Fruit fly (Drosophila melanogaster) whole organism, pupa: ENCODE measurements around the gene Crg-1.

Experiments used
- CG10348 ChIP-seq: fragments of 200-800 bp; sonication (Bioruptor generic); IDR thresholded peaks from 2 replicates; pipeline ENCODE4 v1.3.6; 2022; ENCODE audit warnings: missing biosample characterization, missing genetic modification characterization
- CG12605 ChIP-seq: fragments of 200-800 bp; sonication (Bioruptor generic); IDR thresholded peaks from 2 replicates; pipeline ENCODE4 v1.3.6; 2022; ENCODE audit warnings: missing biosample characterization, missing genetic modification characterization
- CG13204 ChIP-seq: fragments of 200-800 bp; sonication (Bioruptor generic); optimal IDR thresholded peaks from 2 replicates; lab custom pipeline; 2018; ENCODE audit warnings: missing biosample characterization, mild to moderate bottlenecking, missing genetic modification characterization, moderate library complexity
- CG14655 ChIP-seq: fragments of 200-800 bp; sonication (Bioruptor generic); optimal IDR thresholded peaks from 3 replicates; lab custom pipeline; 2017; ENCODE audit warnings: mild to moderate bottlenecking, missing biosample characterization, missing genetic modification reagents, missing genetic modification characterization
- CG15710 ChIP-seq: fragments of 200-800 bp; sonication (Bioruptor generic); optimal IDR thresholded peaks from 2 replicates; lab custom pipeline; 2018; ENCODE audit warnings: missing biosample characterization, mild to moderate bottlenecking, missing genetic modification characterization, moderate library complexity
- CG17806 ChIP-seq: fragments of 200-800 bp; sonication (Bioruptor generic); optimal IDR thresholded peaks from 2 replicates; lab custom pipeline; 2018; ENCODE audit warnings: missing biosample characterization, mild to moderate bottlenecking, missing genetic modification characterization, moderate library complexity
- CG32121 ChIP-seq: fragments of 200-800 bp; sonication (Bioruptor generic); IDR thresholded peaks from 2 replicates; pipeline ENCODE4 v1.3.6; 2022; ENCODE audit warnings: missing biosample characterization, missing genetic modification characterization
- CG34367 ChIP-seq: fragments of 200-800 bp; sonication (Bioruptor generic); optimal IDR thresholded peaks from 2 replicates; lab custom pipeline; 2018; ENCODE audit warnings: missing biosample characterization, mild to moderate bottlenecking, missing genetic modification characterization
- CG4496 ChIP-seq: fragments of 200-800 bp; sonication (Bioruptor generic); IDR thresholded peaks from 3 replicates; pipeline ENCODE4 v1.3.6; 2022; ENCODE audit warnings: missing biosample characterization, missing genetic modification characterization
- CG8159 ChIP-seq: fragments of 200-800 bp; sonication (Bioruptor generic); optimal IDR thresholded peaks from 3 replicates; lab custom pipeline; 2018; ENCODE audit warnings: missing biosample characterization, mild to moderate bottlenecking, missing genetic modification characterization, moderate library complexity
- CG8301 ChIP-seq: fragments of 200-800 bp; sonication (Bioruptor generic); optimal IDR thresholded peaks from 2 replicates; lab custom pipeline; 2018; ENCODE audit warnings: missing biosample characterization, mild to moderate bottlenecking, missing genetic modification characterization
- CG9948 ChIP-seq: fragments of 200-800 bp; sonication (Bioruptor generic); optimal IDR thresholded peaks from 2 replicates; lab custom pipeline; 2018; ENCODE audit warnings: missing biosample characterization, mild to moderate bottlenecking, missing genetic modification characterization, moderate library complexity
- D1 ChIP-seq: fragments of 200-800 bp; sonication (Bioruptor generic); optimal IDR thresholded peaks from 2 replicates; lab custom pipeline; 2018; ENCODE audit warnings: missing biosample characterization, mild to moderate bottlenecking, missing genetic modification characterization, moderate library complexity
- EcR ChIP-seq: fragments of 200-800 bp; sonication (Bioruptor generic); optimal IDR thresholded peaks from 3 replicates; lab custom pipeline; 2019; ENCODE audit warnings: missing biosample characterization, missing genetic modification characterization, mild to moderate bottlenecking, moderate library complexity, missing genetic modification reagents
- Ets98B ChIP-seq: fragments of 200-800 bp; sonication (Bioruptor generic); IDR thresholded peaks from 2 replicates; pipeline ENCODE4 v1.3.6; 2022; ENCODE audit warnings: missing biosample characterization, missing genetic modification characterization
- Pif1A ChIP-seq: fragments of 200-800 bp; sonication (Bioruptor generic); optimal IDR thresholded peaks from 3 replicates; lab custom pipeline; 2016; ENCODE audit warnings: missing biosample characterization, missing genetic modification characterization
- Pif1B ChIP-seq: fragments of 200-800 bp; sonication (Bioruptor generic); optimal IDR thresholded peaks from 3 replicates; lab custom pipeline; 2016; ENCODE audit warnings: missing biosample characterization, missing genetic modification characterization
- Snoo ChIP-seq: fragments of 200-800 bp; sonication (Bioruptor generic); optimal IDR thresholded peaks from 3 replicates; lab custom pipeline; 2017; ENCODE audit warnings: missing biosample characterization, mild to moderate bottlenecking, missing genetic modification characterization, inconsistent platforms
- fd96Ca ChIP-seq: fragments of 200-800 bp; sonication (Bioruptor generic); IDR thresholded peaks from 3 replicates; pipeline ENCODE4 v1.3.6; 2022; ENCODE audit warnings: missing biosample characterization, missing genetic modification characterization
- gl ChIP-seq: fragments of 200-800 bp; sonication (Bioruptor generic); optimal IDR thresholded peaks from 2 replicates; lab custom pipeline; 2018; ENCODE audit warnings: missing biosample characterization, mild to moderate bottlenecking, missing genetic modification characterization
- rn ChIP-seq: fragments of 200-800 bp; sonication (Bioruptor generic); IDR thresholded peaks from 2 replicates; pipeline ENCODE4 v1.3.6; 2022; ENCODE audit warnings: missing biosample characterization, missing genetic modification characterization

The Crg-1 gene

DNA sequence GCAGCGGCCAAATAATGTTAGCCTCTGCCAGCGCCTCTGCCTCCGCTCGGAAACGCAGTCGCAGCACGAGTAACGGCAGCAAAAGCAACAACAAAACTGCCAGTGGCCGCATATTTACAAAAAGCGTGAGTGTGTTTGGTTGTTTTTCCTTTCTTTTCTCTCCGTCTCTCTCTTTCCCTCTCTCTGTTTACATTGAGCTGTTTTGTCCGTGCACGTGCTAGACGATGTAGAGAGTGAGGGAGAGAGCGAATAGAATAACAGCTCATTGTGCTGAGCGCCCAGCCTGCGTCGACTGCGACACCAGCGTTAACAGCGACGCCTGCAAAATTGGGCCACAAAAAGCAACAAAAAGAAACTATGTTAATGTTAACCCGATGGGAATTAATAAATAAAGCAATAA is 15.8 kb upstream of the Crg-1 start:
- no peak for TF ChIP-seq CG10348
- TF ChIP-seq Pif1B = peak; percentile 75
- TF ChIP-seq Snoo (tag; lab: Kevin White, UChicago) = peak; percentile 48
- TF ChIP-seq gl = peak; percentile 89
- peak; percentile 93 for TF ChIP-seq CG4496
- TF ChIP-seq CG15710 = peak; percentile 54
- TF ChIP-seq CG12605 = peak; percentile 83
- TF ChIP-seq rn (GFP tag; lab: Robert Waterston, UW) = peak; percentile 24; the same call in 1 of the 2 replicates
- TF ChIP-seq CG8301 = peak; percentile 59
- peak; percentile 28 for TF ChIP-seq CG8159 (tag; lab: Kevin White, UChicago)
- TF ChIP-seq CG13204 (GFP tag; lab: Kevin White, UChicago) = peak; percentile 79
- peak; percentile 38 for TF ChIP-seq CG17806
- peak; percentile 85 for TF ChIP-seq Ets98B
- TF ChIP-seq CG32121 (GFP tag; lab: Robert Waterston, UW) = peak; percentile 76
- peak; percentile 64 for TF ChIP-seq CG34367 (tag; lab: Kevin White, UChicago)
- peak; percentile 84 for TF ChIP-seq fd96Ca (GFP tag; lab: Robert Waterston, UW)
- TF ChIP-seq CG14655 = peak; percentile 70
- TF ChIP-seq D1 (tag; lab: Kevin White, UChicago) = no peak
- TF ChIP-seq CG9948 (tag; lab: Kevin White, UChicago) = peak; percentile 16
- peak; percentile 54 for TF ChIP-seq Pif1A
- peak; percentile 86 for TF ChIP-seq EcR (GFP tag; lab: Kevin White, UChicago)

DNA sequence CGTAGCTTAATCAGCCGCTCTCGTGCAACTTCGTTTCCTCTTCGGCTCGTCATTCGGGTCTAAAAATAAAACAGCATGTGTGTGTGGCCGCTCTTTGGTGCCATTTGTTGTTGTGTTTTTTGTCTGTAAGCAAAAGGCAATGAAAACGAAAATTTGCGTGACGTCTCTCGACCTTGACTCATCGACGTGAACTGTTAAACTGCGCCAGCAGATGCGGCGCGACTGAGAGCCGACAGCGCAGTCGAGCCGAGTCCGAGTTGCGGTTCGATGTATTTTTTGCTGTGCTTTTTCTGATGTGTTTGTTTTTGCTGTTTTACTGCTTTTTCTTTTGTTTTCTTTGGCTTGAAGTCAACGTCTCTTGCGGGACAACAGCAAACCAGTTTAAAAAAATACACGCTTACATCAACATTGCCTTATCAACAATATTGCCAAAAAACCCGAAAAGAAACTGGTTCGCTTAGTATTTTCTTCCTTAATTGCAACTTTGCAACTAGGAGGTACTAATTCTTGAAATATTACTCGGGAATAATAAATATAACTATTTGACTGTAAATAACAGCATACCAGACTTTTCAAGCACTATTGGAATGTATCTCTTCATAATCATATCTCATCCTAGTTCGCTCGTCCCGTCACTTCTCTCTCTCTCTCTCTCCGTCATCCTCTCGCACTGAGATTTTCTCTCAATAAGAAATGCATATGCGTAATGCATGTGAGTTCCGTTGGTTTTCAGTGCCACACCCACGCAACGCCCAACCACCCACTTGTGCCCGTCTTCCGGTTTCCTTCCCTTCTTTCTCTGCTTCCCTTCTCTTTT is 14.7 kb upstream of the Crg-1 start:
- peak; percentile 99 for TF ChIP-seq EcR (GFP tag; lab: Kevin White, UChicago)
- peak; percentile 82 for TF ChIP-seq CG12605
- peak; percentile 93 for TF ChIP-seq CG13204 (GFP tag; lab: Kevin White, UChicago)
- TF ChIP-seq D1 (tag; lab: Kevin White, UChicago) = peak; percentile 3
- peak; percentile 85 for TF ChIP-seq CG34367 (tag; lab: Kevin White, UChicago)
- peak; percentile 41 for TF ChIP-seq CG8301
- TF ChIP-seq CG10348 = no peak
- peak; percentile 57 for TF ChIP-seq Pif1A
- peak; percentile 97 for TF ChIP-seq gl
- TF ChIP-seq fd96Ca (GFP tag; lab: Robert Waterston, UW) = peak; percentile 39; the same call in 1 of the 3 replicates
- peak; percentile 78 for TF ChIP-seq Ets98B
- TF ChIP-seq rn (GFP tag; lab: Robert Waterston, UW) = no peak
- TF ChIP-seq CG15710 = peak; percentile 76
- peak; percentile 23 for TF ChIP-seq Pif1B
- TF ChIP-seq CG9948 (tag; lab: Kevin White, UChicago) = peak; percentile 51
- TF ChIP-seq CG4496 = peak; percentile 79
- TF ChIP-seq CG8159 (tag; lab: Kevin White, UChicago) = peak; percentile 73
- TF ChIP-seq CG17806 = peak; percentile 58
- peak; percentile 57 for TF ChIP-seq CG14655
- TF ChIP-seq CG32121 (GFP tag; lab: Robert Waterston, UW) = peak; percentile 66
- TF ChIP-seq Snoo (tag; lab: Kevin White, UChicago) = peak; percentile 59

DNA sequence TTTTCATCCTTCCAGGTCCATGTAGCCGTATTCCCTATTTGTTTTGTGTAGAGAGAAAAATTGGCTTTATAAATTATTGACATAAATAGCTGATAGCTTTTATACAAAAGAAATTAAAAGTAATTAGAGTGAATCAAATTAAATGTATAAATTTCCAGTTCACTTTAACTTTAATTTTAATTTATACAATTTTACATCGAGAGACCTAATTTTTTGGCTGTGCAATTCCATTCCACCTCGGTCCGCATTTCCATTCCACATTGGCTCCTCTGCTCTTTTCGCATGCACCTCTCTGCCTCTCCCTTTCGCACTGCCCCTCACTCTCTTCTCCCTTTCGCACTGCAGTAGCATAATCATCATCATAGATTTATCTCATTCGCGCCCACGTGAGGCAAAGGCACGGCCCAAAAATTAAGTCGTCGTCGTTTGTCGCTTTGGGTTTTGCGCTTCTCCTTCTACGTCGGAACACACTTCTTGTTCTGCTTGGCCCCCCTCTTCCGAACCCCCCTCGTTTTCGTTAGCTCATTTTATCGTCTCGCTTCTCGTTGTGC is 14.0 kb upstream of the Crg-1 start:
- TF ChIP-seq CG14655 (peak; percentile 54), CG15710 (peak; percentile 42), D1 (tag; lab: Kevin White, UChicago) (peak; percentile 57), EcR (GFP tag; lab: Kevin White, UChicago) (no peak), fd96Ca (GFP tag; lab: Robert Waterston, UW) (0 out of 3 replicates have a peak, but pooled peaks have one; percentile 15), CG13204 (GFP tag; lab: Kevin White, UChicago) (no peak), CG34367 (tag; lab: Kevin White, UChicago) (no peak), CG12605 (no peak), CG9948 (tag; lab: Kevin White, UChicago) (peak; percentile 53), rn (GFP tag; lab: Robert Waterston, UW) (no peak), CG10348 (no peak), CG32121 (GFP tag; lab: Robert Waterston, UW) (no peak), Snoo (tag; lab: Kevin White, UChicago) (no peak), CG4496 (0 out of 3 replicates have a peak, but pooled peaks have one; percentile 39), CG17806 (peak; percentile 30), Pif1A (no peak), Ets98B (no peak), CG8159 (tag; lab: Kevin White, UChicago) (peak; percentile 59), CG8301 (peak; percentile 39), gl (no peak), Pif1B (no peak)

DNA sequence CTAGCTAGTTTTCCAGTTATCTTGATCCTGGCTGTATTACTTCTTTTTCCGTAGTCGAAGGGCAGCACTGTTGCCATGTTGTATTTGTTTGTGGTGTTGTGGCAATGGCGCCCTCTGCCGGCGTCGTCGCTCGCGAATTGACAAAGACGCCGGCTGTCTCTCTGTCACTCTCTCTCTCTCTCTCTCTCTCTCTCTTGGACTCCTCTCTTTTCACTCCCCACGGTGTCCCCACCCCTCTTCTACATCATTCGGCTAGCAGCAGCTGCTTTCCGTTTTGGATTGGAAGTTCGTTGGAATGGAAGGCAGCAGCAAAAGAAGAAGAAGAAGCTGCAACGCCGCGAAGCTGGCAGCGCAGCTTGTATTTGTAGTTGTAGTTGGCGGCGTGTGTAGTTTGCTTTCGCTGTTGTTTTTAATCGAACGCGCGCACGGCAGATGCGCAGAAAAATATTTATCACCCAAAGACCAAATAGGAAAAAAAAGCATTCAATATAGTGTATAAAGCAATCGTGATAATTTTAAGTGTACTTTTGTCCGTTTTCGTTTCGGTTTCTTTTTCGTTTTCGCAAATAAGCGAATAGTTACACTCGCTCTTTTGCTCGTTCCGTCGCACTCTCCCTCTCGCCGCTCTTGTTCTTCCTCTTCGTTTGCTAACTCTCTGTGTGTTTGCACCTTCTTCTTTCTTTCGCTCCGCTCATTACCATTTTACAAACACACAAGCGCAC is 13.2 kb upstream of the Crg-1 start:
- TF ChIP-seq CG14655 (peak; percentile 45), CG13204 (GFP tag; lab: Kevin White, UChicago) (peak; percentile 42), CG4496 (peak; percentile 43; the same call in 1 of the 3 replicates), CG32121 (GFP tag; lab: Robert Waterston, UW) (peak; percentile 57), CG12605 (peak; percentile 26; the same call in 1 of the 2 replicates), fd96Ca (GFP tag; lab: Robert Waterston, UW) (peak; percentile 76; the same call in 2 of the 3 replicates), gl (no peak), Pif1A (peak; percentile 43), rn (GFP tag; lab: Robert Waterston, UW) (no peak), Ets98B (peak; percentile 70), CG8301 (peak; percentile 20), D1 (tag; lab: Kevin White, UChicago) (no peak), EcR (GFP tag; lab: Kevin White, UChicago) (peak; percentile 73)
